Worm (Caenorhabditis elegans) whole organism, L2 larva: ENCODE measurements around the gene col-181.

Experiments used
- alr-1 ChIP-seq: fragments of 150-350 bp; optimal IDR thresholded peaks from 2 replicates; lab custom pipeline; 2014; ENCODE audit warnings: missing biosample characterization, missing genetic modification characterization
- ama-1 ChIP-seq: fragments of 150-350 bp; optimal IDR thresholded peaks from 2 replicates; lab custom pipeline; 2018; ENCODE audit warnings: inconsistent platforms
- ceh-16 ChIP-seq: fragments of 150-350 bp; optimal IDR thresholded peaks from 2 replicates; lab custom pipeline; 2014; ENCODE audit warnings: missing biosample characterization, missing genetic modification characterization
- dmd-4 ChIP-seq: sonication (generic microtip); optimal IDR thresholded peaks from 2 replicates; lab custom pipeline; 2017; ENCODE audit warnings: missing biosample characterization, missing genetic modification characterization
- lsy-2 ChIP-seq, 2 experiments: fragments of 150-350 bp in 1 of 2; sonication (generic microtip) in 1 of 2; optimal IDR thresholded peaks; 2 replicates each; lab custom pipeline; 2014 to 2017; ENCODE audit warnings: missing biosample characterization in 2 of 2, missing genetic modification characterization in 2 of 2
- mab-5 ChIP-seq: fragments of 150-350 bp; optimal IDR thresholded peaks from 2 replicates; lab custom pipeline; 2014; ENCODE audit warnings: missing biosample characterization, missing genetic modification characterization
- mdl-1 ChIP-seq, 2 experiments: fragments of 150-350 bp in 1 of 2; sonication (generic microtip) in 1 of 2; optimal IDR thresholded peaks; 2 replicates each; lab custom pipeline; 2017; ENCODE audit warnings: missing biosample characterization in 2 of 2, missing genetic modification characterization in 2 of 2
- nhr-21 ChIP-seq: fragments of 150-350 bp; optimal IDR thresholded peaks from 2 replicates; lab custom pipeline; 2014; ENCODE audit warnings: missing biosample characterization, missing genetic modification characterization
- unc-39 ChIP-seq: fragments of 150-350 bp; optimal IDR thresholded peaks from 2 replicates; lab custom pipeline; 2014; ENCODE audit warnings: missing biosample characterization, missing genetic modification characterization
- unc-62 ChIP-seq: fragments of 150-350 bp; optimal IDR thresholded peaks from 2 replicates; lab custom pipeline; 2014; ENCODE audit warnings: missing biosample characterization, missing genetic modification reagents, missing genetic modification characterization
- ztf-11 ChIP-seq: sonication (generic microtip); optimal IDR thresholded peaks from 2 replicates; lab custom pipeline; 2017; ENCODE audit warnings: missing biosample characterization, missing genetic modification characterization

DNA sequence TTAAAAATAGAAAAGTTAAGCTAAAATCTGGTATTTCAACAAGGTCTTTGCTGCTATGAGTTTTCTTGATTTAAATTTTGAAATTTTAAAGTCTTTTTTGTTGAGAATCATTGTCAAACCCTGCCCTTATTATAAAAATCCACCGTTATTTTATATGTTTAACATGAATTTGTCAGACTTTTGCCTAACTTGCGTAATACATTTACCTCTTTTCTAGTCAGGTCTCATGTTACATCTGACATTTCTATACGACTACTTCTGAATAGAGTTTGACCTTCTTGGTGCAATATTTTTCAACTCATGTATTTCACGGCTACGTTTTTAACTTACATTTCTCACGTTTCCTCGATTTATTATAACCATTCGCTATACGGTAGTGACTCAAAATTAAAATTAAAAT is 9.3 kb downstream of the col-181 start, which contains the start of gene lgc-15:
- no peak for TF ChIP-seq ama-1
- no peak for TF ChIP-seq unc-62 (GFP tag; lab: Kevin White, UChicago)
- no peak for TF ChIP-seq alr-1 (tag; lab: Kevin White, UChicago)
- TF ChIP-seq mab-5 (tag; lab: Kevin White, UChicago) = no peak
- no peak for TF ChIP-seq lsy-2 (tag; optimal IDR thresholded peaks at IDR 0.05; lab: Kevin White, UChicago)
- TF ChIP-seq ceh-16 (tag; lab: Kevin White, UChicago) = no peak
- no peak for TF ChIP-seq unc-39 (tag; lab: Kevin White, UChicago)
- no peak for TF ChIP-seq nhr-21 (tag; lab: Kevin White, UChicago)
- TF ChIP-seq mdl-1 (tag; optimal IDR thresholded peaks at IDR 0.05; lab: Kevin White, UChicago) = no peak
- TF ChIP-seq ztf-11 (tag; lab: Kevin White, UChicago) = no peak
- TF ChIP-seq dmd-4 (tag; lab: Kevin White, UChicago) = no peak
